Fruit fly (Drosophila melanogaster) whole organism: ENCODE measurements around the gene CG31075.

ENCODE experiments used
- Dll ChIP-seq: fragments of >200 bp; optimal IDR thresholded peaks from 2 replicates; lab custom pipeline; 2017
- pan ChIP-seq: fragments of >200 bp; optimal IDR thresholded peaks from 2 replicates; lab custom pipeline; 2017

DNA sequence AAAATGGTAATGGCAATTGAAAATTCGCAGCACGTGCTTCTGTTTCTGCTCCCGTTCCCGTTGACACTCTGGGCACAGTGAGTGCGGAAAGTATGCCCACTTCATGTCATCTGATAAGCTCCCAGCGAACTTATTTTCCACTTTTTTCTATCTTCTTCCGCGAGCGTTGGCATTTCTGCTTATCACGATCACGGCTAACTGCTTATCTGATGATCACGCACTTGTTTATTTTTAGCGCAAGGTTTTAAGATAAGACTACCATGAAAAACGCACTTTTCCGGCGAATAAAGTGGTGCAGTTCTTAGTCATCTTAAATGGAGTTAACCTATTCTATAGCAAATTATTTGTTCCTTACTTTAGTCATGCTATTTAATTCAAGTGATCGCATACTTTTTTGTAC lies 50.9 kb downstream of the CG31075 start:
- TF ChIP-seq pan (lab: Kevin White, UChicago) (no peak), Dll (lab: Kevin White, UChicago) (no peak)
